Worm (Caenorhabditis elegans): ENCODE results near the gene T22F3.7.
"Not testable (repeated sequence)": the region's sequence is repeated elsewhere in the genome, so short reads cannot be mapped to it uniquely, and the experiment has no call there.

T22F3.7 gene

ce11 chrV:3597052-3597451 lies 3.4 kb downstream of the T22F3.7 start, which contains the start of gene srh-212:
srh-212 (minus strand) TSS chrV:3597152.
- TF ChIP-seq ceh-40 (GFP tag; IDR thresholded peaks at IDR 0.05); cebp-2 (GFP tag; IDR thresholded peaks at IDR 0.05); T26A5.8 (tag; optimal IDR thresholded peaks at IDR 0.05): not testable (repeated sequence)

- no peak for TF ChIP-seq zfh-2 (GFP tag; conservative IDR thresholded peaks at IDR 0.05)
- no peak for TF ChIP-seq lin-26 (GFP tag; IDR thresholded peaks at IDR 0.05)
- TF ChIP-seq ztf-6 (GFP tag; IDR thresholded peaks at IDR 0.05): no peak
- no peak for TF ChIP-seq athp-1 (tag; optimal IDR thresholded peaks at IDR 0.05)
- no peak for TF ChIP-seq lsy-27 (tag; optimal IDR thresholded peaks at IDR 0.05; ENCODE audit: borderline replicate concordance, insufficient read depth)
- TF ChIP-seq sea-2 (GFP tag; IDR thresholded peaks at IDR 0.05): no peak
- no peak for TF ChIP-seq unc-130 (GFP tag; optimal IDR thresholded peaks at IDR 0.05)
- no peak for TF ChIP-seq xnd-1 (tag; optimal IDR thresholded peaks at IDR 0.05)
- no peak for TF ChIP-seq lin-40 (tag; optimal IDR thresholded peaks at IDR 0.05)
- TF ChIP-seq nhr-27 (tag; optimal IDR thresholded peaks at IDR 0.05): no peak
- TF ChIP-seq attf-5 (GFP tag; optimal IDR thresholded peaks at IDR 0.05): no peak
- no peak for TF ChIP-seq let-526 (GFP tag; IDR thresholded peaks at IDR 0.05)
- TF ChIP-seq rec-8 (tag; optimal IDR thresholded peaks at IDR 0.05): no peak
- no peak for TF ChIP-seq die-1 (tag; optimal IDR thresholded peaks at IDR 0.05)
- TF ChIP-seq ceh-40 (GFP tag; IDR thresholded peaks at IDR 0.05): no peak
- no peak for TF ChIP-seq F22D6.2 (tag; optimal IDR thresholded peaks at IDR 0.05)
- no peak for TF ChIP-seq F57C9.4 (tag; optimal IDR thresholded peaks at IDR 0.05)
These were observed 5.5 kb downstream of the T22F3.7 start, which contains the start of gene srh-213 for ce11 chrV:3594936-3595335. srh-213 (minus strand) TSS chrV:3595036.

ce11 chrV:3592099-3592498 lies 8.4 kb downstream of the T22F3.7 start, which contains the start of gene T22F3.12:
T22F3.12 (minus strand) TSS chrV:3592199.
- TF ChIP-seq attf-5 (GFP tag; optimal IDR thresholded peaks at IDR 0.05) (no peak), F39B2.1 (GFP tag; IDR thresholded peaks at IDR 0.05) (no peak), rec-8 (tag; optimal IDR thresholded peaks at IDR 0.05) (no peak), mes-4 (tag; optimal IDR thresholded peaks at IDR 0.05) (no peak), somi-1 (GFP tag; optimal IDR thresholded peaks at IDR 0.05) (no peak), bed-2 (GFP tag; IDR thresholded peaks at IDR 0.05) (no peak), ztf-18 (tag; optimal IDR thresholded peaks at IDR 0.05) (no peak), xnd-1 (tag; optimal IDR thresholded peaks at IDR 0.05) (no peak), egl-44 (GFP tag; IDR thresholded peaks at IDR 0.05) (no peak), F23B12.7 (tag; optimal IDR thresholded peaks at IDR 0.05; ENCODE audit: insufficient read depth) (no peak), lin-40 (tag; optimal IDR thresholded peaks at IDR 0.05) (no peak), ceh-58 (GFP tag; IDR thresholded peaks at IDR 0.05) (no peak)

ce11 chrV:3588223-3588622 lies 12.2 kb downstream of the T22F3.7 start:
- peak; percentile 87 for TF ChIP-seq lin-26 (GFP tag; IDR thresholded peaks at IDR 0.05)
- TF ChIP-seq lin-54 (GFP tag; optimal IDR thresholded peaks at IDR 0.05): peak; percentile 10
- no peak for TF ChIP-seq F23B12.7 (tag; optimal IDR thresholded peaks at IDR 0.05; ENCODE audit: insufficient read depth)
- no peak for TF ChIP-seq ztf-28 (GFP tag; IDR thresholded peaks at IDR 0.05)
- no peak for TF ChIP-seq F57A8.1 (GFP tag; optimal IDR thresholded peaks at IDR 0.05)
- TF ChIP-seq snpc-3.4 (tag; optimal IDR thresholded peaks at IDR 0.05): peak; percentile 55
- 0 out of 2 replicates have a peak, but pooled peaks have one; percentile 20 for TF ChIP-seq Y56A3A.18 (GFP tag; IDR thresholded peaks at IDR 0.05)
- TF ChIP-seq ZK185.1 (tag; optimal IDR thresholded peaks at IDR 0.05; ENCODE audit: poor library complexity, severe bottlenecking): peak; percentile 5
- peak; percentile 35; the same call in 1 of the 2 replicates for TF ChIP-seq hmg-1.2 (GFP tag; IDR thresholded peaks at IDR 0.05)
- TF ChIP-seq nfya-1 (tag; optimal IDR thresholded peaks at IDR 0.05; ENCODE audit: borderline replicate concordance, insufficient read depth): no peak
- TF ChIP-seq hmg-20 (GFP tag; IDR thresholded peaks at IDR 0.05): no peak
- no peak for TF ChIP-seq tlf-1 (GFP tag; optimal IDR thresholded peaks at IDR 0.05)
- TF ChIP-seq Y95B8A.8 (GFP tag; IDR thresholded peaks at IDR 0.05): no peak
- no peak for TF ChIP-seq C06A6.2 (GFP tag; conservative IDR thresholded peaks at IDR 0.05)
- no peak for TF ChIP-seq mes-4 (tag; optimal IDR thresholded peaks at IDR 0.05)
- TF ChIP-seq let-526 (GFP tag; IDR thresholded peaks at IDR 0.05): no peak
- no peak for TF ChIP-seq madf-10 (tag; optimal IDR thresholded peaks at IDR 0.05)
- TF ChIP-seq egl-18 (GFP tag; IDR thresholded peaks at IDR 0.05): no peak
- TF ChIP-seq rcor-1 (GFP tag; IDR thresholded peaks at IDR 0.05): no peak
- no peak for TF ChIP-seq sptf-2 (GFP tag; optimal IDR thresholded peaks at IDR 0.05)
- peak; percentile 62 for TF ChIP-seq D2030.7 (GFP tag; IDR thresholded peaks at IDR 0.05)
